Worm (Caenorhabditis elegans): ENCODE measurements around the gene sdz-23.

The sdz-23 gene

DNA sequence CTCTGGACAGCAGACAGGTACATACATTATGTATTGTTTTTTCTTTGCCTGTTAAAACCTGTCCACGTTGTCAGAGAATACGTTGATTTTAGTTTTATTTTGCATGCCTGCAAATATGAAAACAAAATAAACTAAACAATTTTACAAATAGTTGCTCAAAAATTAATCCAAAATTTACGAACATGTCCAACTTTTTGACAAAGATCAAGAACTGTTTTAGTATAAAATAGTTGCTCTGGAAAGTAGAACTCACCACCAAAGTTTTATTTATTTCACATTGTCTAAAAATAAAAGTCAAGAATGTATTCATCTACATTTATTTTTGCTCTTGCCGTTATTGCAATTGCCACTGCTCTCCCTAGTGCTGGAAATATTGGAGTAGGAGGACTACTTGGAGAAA is 5.1 kb downstream of the sdz-23 start, which contains the start of gene srlf-16:
TSS of gene srlf-16 (plus strand) at position 301 of the 400 bp plus-strand sequence.
- TF ChIP-seq ztf-4 (tag; optimal IDR thresholded peaks at IDR 0.05) (no peak), lin-13 (GFP tag; optimal IDR thresholded peaks at IDR 0.05) (no peak), ceh-82 (tag; optimal IDR thresholded peaks at IDR 0.05) (no peak), egl-13 (tag; optimal IDR thresholded peaks at IDR 0.05) (no peak), C16A3.4 (tag; optimal IDR thresholded peaks at IDR 0.05) (no peak), unc-130 (tag; optimal IDR thresholded peaks at IDR 0.05) (no peak), vab-15 (tag; optimal IDR thresholded peaks at IDR 0.05) (no peak), ces-1 (GFP tag; optimal IDR thresholded peaks at IDR 0.05) (no peak), nhr-20 (tag; optimal IDR thresholded peaks at IDR 0.05) (no peak), nhr-85 (tag) (no peak), isw-1 (GFP tag; IDR thresholded peaks at IDR 0.05) (no peak), ets-5 (GFP tag; IDR thresholded peaks at IDR 0.05) (no peak), nhr-71 (tag; optimal IDR thresholded peaks at IDR 0.05) (no peak), ztf-11 (tag; optimal IDR thresholded peaks at IDR 0.05) (no peak), tlp-1 (tag; optimal IDR thresholded peaks at IDR 0.05) (no peak)

DNA sequence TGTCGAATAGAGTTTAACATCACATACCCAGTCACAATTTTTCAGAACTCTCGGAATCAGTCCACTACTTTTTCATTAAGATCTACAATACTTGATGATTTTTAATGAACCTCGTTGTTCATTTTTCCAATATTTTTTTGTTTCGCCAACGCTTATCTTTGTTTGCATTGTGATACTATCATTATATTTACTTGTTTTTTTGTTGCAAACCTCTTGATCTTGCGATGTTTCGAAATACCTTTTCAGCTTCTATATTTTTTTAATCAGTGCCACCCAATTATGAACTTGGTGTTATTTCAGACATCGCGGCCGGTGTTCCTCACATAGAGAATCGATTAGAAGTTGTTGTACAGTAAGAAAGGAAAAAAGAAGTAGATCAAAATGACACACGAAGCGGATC is 9.3 kb downstream of the sdz-23 start, which contains the start of gene myo-5:
TSS of gene myo-5 (plus strand) at position 301 of the 400 bp plus-strand sequence.
- TF ChIP-seq sox-4 (tag; optimal IDR thresholded peaks at IDR 0.05) (no peak), ets-5 (GFP tag; IDR thresholded peaks at IDR 0.05) (no peak), efl-1 (optimal IDR thresholded peaks at IDR 0.05) (no peak), efl-1 (GFP tag; optimal IDR thresholded peaks at IDR 0.05 in 1 of 2) (peak in 1 of 2 experiments; percentile 15), dsc-1 (tag; optimal IDR thresholded peaks at IDR 0.05) (no peak), nhr-237 (tag; optimal IDR thresholded peaks at IDR 0.05) (no peak), aly-2 (tag; optimal IDR thresholded peaks at IDR 0.05) (no peak), nhr-84 (tag; optimal IDR thresholded peaks at IDR 0.05) (no peak)

DNA sequence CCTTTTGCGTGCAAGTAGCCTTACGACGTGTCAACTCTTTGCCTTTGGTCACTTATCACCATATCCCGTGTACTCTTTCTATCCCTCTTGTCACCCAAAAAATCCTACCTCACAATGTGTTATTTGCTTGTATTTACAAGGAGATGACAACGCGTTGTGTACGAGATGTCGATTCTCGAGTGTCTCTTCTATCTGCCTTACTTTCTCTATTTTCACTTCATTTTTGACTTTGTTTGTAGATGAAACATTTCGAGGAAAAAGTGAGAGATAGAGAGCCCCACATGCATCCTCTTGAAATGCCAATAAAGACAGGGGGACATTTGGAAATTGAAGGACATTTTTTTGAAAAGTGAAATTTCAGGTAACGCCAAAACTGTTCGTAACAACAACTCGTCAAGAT is 11.4 kb downstream of the sdz-23 start:
- TF ChIP-seq nhr-85 (tag) (no peak), unc-86 (tag; optimal IDR thresholded peaks at IDR 0.05) (no peak), fkh-8 (tag; optimal IDR thresholded peaks at IDR 0.05) (no peak), snpc-4 (tag; optimal IDR thresholded peaks at IDR 0.05) (no peak), pqm-1 (tag; optimal IDR thresholded peaks at IDR 0.05) (no peak), hpl-2 (GFP tag; optimal IDR thresholded peaks at IDR 0.05) (no peak), tbx-2 (tag; optimal IDR thresholded peaks at IDR 0.05) (peak; percentile 34), ztf-11 (tag; optimal IDR thresholded peaks at IDR 0.05) (no peak), ceh-90 (tag; optimal IDR thresholded peaks at IDR 0.05) (no peak), egl-13 (tag; optimal IDR thresholded peaks at IDR 0.05) (no peak), nhr-28 (tag; optimal IDR thresholded peaks at IDR 0.05) (no peak), nhr-77 (tag; optimal IDR thresholded peaks at IDR 0.05) (peak; percentile 74), nhr-84 (tag; optimal IDR thresholded peaks at IDR 0.05) (no peak), C34B4.2 (tag; optimal IDR thresholded peaks at IDR 0.05) (no peak), lin-13 (GFP tag; optimal IDR thresholded peaks at IDR 0.05) (no peak)

DNA sequence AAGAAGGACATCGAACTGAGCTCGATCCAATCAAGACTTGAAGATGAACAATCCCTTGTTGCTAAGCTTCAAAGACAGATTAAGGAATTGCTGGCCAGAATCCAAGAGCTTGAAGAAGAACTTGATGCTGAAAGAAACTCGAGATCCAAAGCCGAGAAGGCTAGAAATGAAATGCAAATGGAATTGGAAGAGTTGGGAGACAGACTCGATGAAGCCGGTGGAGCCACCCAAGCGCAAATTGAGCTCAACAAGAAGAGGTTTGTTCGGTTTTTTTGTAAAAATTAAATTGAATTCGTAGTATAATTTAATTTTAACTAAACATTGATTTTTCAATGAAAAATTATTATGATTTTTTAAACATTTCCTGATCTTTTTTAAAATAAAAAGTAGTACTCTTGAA is 15.1 kb downstream of the sdz-23 start:
- TF ChIP-seq tlp-1 (tag; optimal IDR thresholded peaks at IDR 0.05), result no peak
- TF ChIP-seq zag-1 (tag; optimal IDR thresholded peaks at IDR 0.05), result no peak
- no peak for TF ChIP-seq ztf-4 (tag; optimal IDR thresholded peaks at IDR 0.05)
- no peak for TF ChIP-seq mef-2 (tag; optimal IDR thresholded peaks at IDR 0.05)
- no peak for TF ChIP-seq lsy-2 (tag; optimal IDR thresholded peaks at IDR 0.05)
- no peak for TF ChIP-seq hlh-17 (GFP tag; optimal IDR thresholded peaks at IDR 0.05; ENCODE audit: borderline replicate concordance)
- no peak for TF ChIP-seq elt-2 (tag; optimal IDR thresholded peaks at IDR 0.05)
- TF ChIP-seq jun-1 (tag; optimal IDR thresholded peaks at IDR 0.05), result no peak
- TF ChIP-seq ceh-63 (GFP tag; optimal IDR thresholded peaks at IDR 0.05), result no peak
- no peak for TF ChIP-seq lin-15B (tag; optimal IDR thresholded peaks at IDR 0.05)
- TF ChIP-seq egl-27 (tag; optimal IDR thresholded peaks at IDR 0.05), result no peak
- TF ChIP-seq unc-62 (GFP tag; optimal IDR thresholded peaks at IDR 0.05), result no peak
- TF ChIP-seq hpl-2 (GFP tag; optimal IDR thresholded peaks at IDR 0.05), result no peak
- TF ChIP-seq nhr-28 (tag; optimal IDR thresholded peaks at IDR 0.05), result no peak
- no peak for TF ChIP-seq mdl-1 (tag; optimal IDR thresholded peaks at IDR 0.05)
- no peak for TF ChIP-seq lin-35 (GFP tag; optimal IDR thresholded peaks at IDR 0.05)
- TF ChIP-seq lin-14 (GFP tag; optimal IDR thresholded peaks at IDR 0.05), result no peak
- TF ChIP-seq nhr-90 (tag; optimal IDR thresholded peaks at IDR 0.05; ENCODE audit: poor library complexity), result no peak
- no peak for TF ChIP-seq irx-1 (tag; optimal IDR thresholded peaks at IDR 0.05)
- no peak for TF ChIP-seq ztf-11 (tag; optimal IDR thresholded peaks at IDR 0.05)

All from whole organism, L1 larva.